Worm (Caenorhabditis elegans): ENCODE data around the gene alg-2.

DNA sequence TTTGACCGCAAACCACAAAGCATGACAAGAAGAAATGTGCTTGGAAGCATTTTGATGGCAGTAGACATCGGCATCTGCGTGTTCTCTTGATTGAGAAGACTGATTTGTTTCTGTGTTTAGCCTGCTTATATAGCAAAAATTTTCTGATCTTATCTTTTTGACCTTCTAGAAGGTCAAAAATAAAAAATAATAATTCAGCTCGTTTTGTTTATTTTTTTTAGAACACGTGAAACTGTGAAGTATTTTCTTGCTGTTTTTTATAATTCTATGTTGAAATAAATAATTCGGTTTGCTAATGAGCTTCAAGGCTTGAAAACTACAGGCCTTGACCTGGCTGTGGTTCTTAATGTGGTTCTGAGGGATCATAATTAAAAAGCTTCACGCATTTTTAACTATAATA is 54.3 kb downstream of the alg-2 start, which contains the start of gene R07C3.13:
- no peak for TF ChIP-seq W03F9.2 (tag; optimal IDR thresholded peaks at IDR 0.05)
- no peak for TF ChIP-seq him-1 (tag; optimal IDR thresholded peaks at IDR 0.05)
- no peak for TF ChIP-seq dao-5 (tag; optimal IDR thresholded peaks at IDR 0.05)
